Fruit fly (Drosophila melanogaster) whole organism, embryonic: Measurements from ENCODE around the gene AP-1-2beta.

Experiments used
- ATbp ChIP-seq: fragments of 200-800 bp; sonication (Bioruptor generic); optimal IDR thresholded peaks from 2 replicates; lab custom pipeline; 2017; ENCODE audit warnings: missing biosample characterization, mild to moderate bottlenecking, missing genetic modification characterization, missing genetic modification reagents
- Ada2b ChIP-seq: fragments of 200-800 bp; sonication (Bioruptor generic); IDR thresholded peaks from 2 replicates; pipeline ENCODE4 v1.3.6; 2022; ENCODE audit warnings: missing biosample characterization, missing genetic modification characterization
- Atf6 ChIP-seq: fragments of 200-800 bp; sonication (Bioruptor generic); IDR thresholded peaks from 2 replicates; pipeline ENCODE4 v1.3.6; 2022; ENCODE audit warnings: missing biosample characterization, missing genetic modification characterization
- BtbVII ChIP-seq: fragments of 200-800 bp; sonication (Bioruptor generic); optimal IDR thresholded peaks from 3 replicates; lab custom pipeline; 2017; ENCODE audit warnings: missing biosample characterization, mild to moderate bottlenecking, missing genetic modification characterization
- CG12155 ChIP-seq: fragments of 200-800 bp; sonication (Bioruptor generic); optimal IDR thresholded peaks from 3 replicates; lab custom pipeline; 2016; ENCODE audit warnings: missing biosample characterization, missing genetic modification characterization
- CG12744 ChIP-seq: fragments of 200-800 bp; sonication (Bioruptor generic); optimal IDR thresholded peaks from 2 replicates; lab custom pipeline; 2016; ENCODE audit warnings: missing biosample characterization, missing genetic modification characterization
- CG14667 ChIP-seq: fragments of 200-800 bp; sonication (Bioruptor generic); IDR thresholded peaks from 2 replicates; pipeline ENCODE4 v1.3.6; 2022; ENCODE audit warnings: missing biosample characterization, missing genetic modification characterization
- CG15073 ChIP-seq: fragments of 200-800 bp; sonication (Bioruptor generic); optimal IDR thresholded peaks from 2 replicates; lab custom pipeline; 2016; ENCODE audit warnings: missing biosample characterization, missing genetic modification characterization
- CG17186 ChIP-seq: fragments of 200-800 bp; sonication (Bioruptor generic); optimal IDR thresholded peaks from 3 replicates; lab custom pipeline; 2017; ENCODE audit warnings: missing biosample characterization, missing genetic modification reagents, missing genetic modification characterization
- CG2199 ChIP-seq: fragments of 200-800 bp; sonication (Bioruptor generic); IDR thresholded peaks from 3 replicates; pipeline ENCODE4 v1.3.6; 2022; ENCODE audit warnings: missing biosample characterization, missing genetic modification characterization
- CG2875 ChIP-seq: fragments of 200-800 bp; sonication (Bioruptor generic); optimal IDR thresholded peaks from 2 replicates; lab custom pipeline; 2017; ENCODE audit warnings: missing biosample characterization, mild to moderate bottlenecking, missing genetic modification characterization, missing genetic modification reagents
- CG31224 ChIP-seq: fragments of 200-800 bp; sonication (Bioruptor generic); IDR thresholded peaks from 2 replicates; pipeline ENCODE4 v1.3.6; 2022; ENCODE audit warnings: missing biosample characterization, missing genetic modification characterization
- CG4424 ChIP-seq: fragments of 200-800 bp; sonication (Bioruptor generic); optimal IDR thresholded peaks from 3 replicates; lab custom pipeline; 2016; ENCODE audit warnings: missing biosample characterization, missing genetic modification characterization
- CG4707 ChIP-seq: fragments of 200-800 bp; sonication (Bioruptor generic); optimal IDR thresholded peaks from 2 replicates; lab custom pipeline; 2018; ENCODE audit warnings: missing biosample characterization, mild to moderate bottlenecking, missing genetic modification characterization, moderate library complexity
- CG4730 ChIP-seq: fragments of 200-800 bp; sonication (Bioruptor generic); IDR thresholded peaks from 2 replicates; pipeline ENCODE4 v1.3.6; 2022; ENCODE audit warnings: missing biosample characterization, missing genetic modification characterization
- CG7786 ChIP-seq: fragments of 200-800 bp; sonication (Bioruptor generic); optimal IDR thresholded peaks from 2 replicates; lab custom pipeline; 2016; ENCODE audit warnings: missing biosample characterization, missing genetic modification characterization
- CG8924 ChIP-seq: fragments of 200-800 bp; optimal IDR thresholded peaks from 3 replicates; lab custom pipeline; 2019; ENCODE audit warnings: missing biosample characterization, mild to moderate bottlenecking, missing genetic modification characterization, moderate library complexity
- CG9215 ChIP-seq: fragments of 200-800 bp; sonication (Bioruptor generic); IDR thresholded peaks from 2 replicates; pipeline ENCODE4 v1.3.6; 2022; ENCODE audit warnings: missing biosample characterization, missing genetic modification characterization
- CoRest ChIP-seq: fragments of 200-800 bp; sonication (Bioruptor generic); optimal IDR thresholded peaks from 3 replicates; lab custom pipeline; 2018; ENCODE audit warnings: missing biosample characterization, mild to moderate bottlenecking, missing genetic modification characterization, moderate library complexity
- Dip3 ChIP-seq: fragments of 200-800 bp; sonication (Bioruptor generic); optimal IDR thresholded peaks from 3 replicates; lab custom pipeline; 2016; ENCODE audit warnings: missing biosample characterization, missing genetic modification characterization
- Doc2 ChIP-seq: fragments of 200-800 bp; sonication (Bioruptor generic); IDR thresholded peaks from 2 replicates; pipeline ENCODE4 v1.3.6; 2022; ENCODE audit warnings: missing biosample characterization, missing genetic modification characterization
- Dp ChIP-seq: fragments of 200-800 bp; sonication (Bioruptor generic); optimal IDR thresholded peaks from 2 replicates; lab custom pipeline; 2018; ENCODE audit warnings: missing biosample characterization, mild to moderate bottlenecking, missing genetic modification characterization, moderate library complexity
- Elba2 ChIP-seq: fragments of 200-800 bp; sonication (Bioruptor generic); optimal IDR thresholded peaks from 3 replicates; lab custom pipeline; 2016; ENCODE audit warnings: missing biosample characterization, missing genetic modification characterization
- HLH4C ChIP-seq: fragments of 200-800 bp; sonication (Bioruptor generic); IDR thresholded peaks from 3 replicates; pipeline ENCODE4 v1.3.6; 2022; ENCODE audit warnings: missing biosample characterization, missing genetic modification characterization; ENCODE audit not compliant: partially characterized antibody
- Lhr ChIP-seq: fragments of 200-800 bp; sonication (Bioruptor generic); optimal IDR thresholded peaks from 3 replicates; lab custom pipeline; 2017; ENCODE audit warnings: mild to moderate bottlenecking, missing biosample characterization, missing genetic modification reagents, missing genetic modification characterization
- MBD-R2 ChIP-seq: fragments of 200-800 bp; sonication (Bioruptor generic); IDR thresholded peaks from 2 replicates; pipeline ENCODE4 v1.3.6; 2022; ENCODE audit warnings: missing biosample characterization, missing genetic modification characterization
- Ravus ChIP-seq: fragments of 200-800 bp; sonication (Bioruptor generic); IDR thresholded peaks from 2 replicates; pipeline ENCODE4 v1.3.6; 2022; ENCODE audit warnings: missing biosample characterization, missing genetic modification characterization
- Sry-δ ChIP-seq: fragments of 200-800 bp; sonication (Bioruptor generic); optimal IDR thresholded peaks from 2 replicates; lab custom pipeline; 2016; ENCODE audit warnings: missing biosample characterization, missing genetic modification characterization
- TFAM ChIP-seq: fragments of 200-800 bp; sonication (Bioruptor generic); optimal IDR thresholded peaks from 2 replicates; lab custom pipeline; 2017; ENCODE audit warnings: missing biosample characterization, missing genetic modification characterization, inconsistent platforms
- al ChIP-seq: fragments of 200-800 bp; sonication (Bioruptor generic); IDR thresholded peaks from 2 replicates; pipeline ENCODE4 v1.3.6; 2022; ENCODE audit warnings: missing biosample characterization, missing genetic modification characterization
- caup ChIP-seq: fragments of 200-800 bp; sonication (Bioruptor generic); optimal IDR thresholded peaks from 3 replicates; lab custom pipeline; 2017; ENCODE audit warnings: missing biosample characterization, mild to moderate bottlenecking, missing genetic modification characterization, moderate library complexity; ENCODE audit not compliant: severe bottlenecking
- cwo ChIP-seq: fragments of 200-800 bp; sonication (Bioruptor generic); optimal IDR thresholded peaks from 3 replicates; lab custom pipeline; 2017; ENCODE audit warnings: missing biosample characterization, missing genetic modification characterization, mild to moderate bottlenecking, moderate library complexity, missing genetic modification reagents
- en ChIP-seq: fragments of 200-800 bp; sonication (Bioruptor generic); optimal IDR thresholded peaks from 2 replicates; lab custom pipeline; 2016; ENCODE audit warnings: missing biosample characterization, missing genetic modification characterization
- eyg ChIP-seq: fragments of 200-800 bp; sonication (Bioruptor generic); optimal IDR thresholded peaks from 3 replicates; lab custom pipeline; 2016; ENCODE audit warnings: missing biosample characterization, missing genetic modification characterization
- fd102C ChIP-seq: fragments of 200-800 bp; sonication (Bioruptor generic); optimal IDR thresholded peaks from 2 replicates; lab custom pipeline; 2018; ENCODE audit warnings: missing biosample characterization, mild to moderate bottlenecking, missing genetic modification characterization, moderate library complexity
- fru ChIP-seq: fragments of >200 bp; optimal IDR thresholded peaks from 2 replicates; lab custom pipeline; 2017
- gce ChIP-seq: fragments of 200-800 bp; sonication (Bioruptor generic); IDR thresholded peaks from 3 replicates; pipeline ENCODE4 v1.3.6; 2022; ENCODE audit warnings: missing biosample characterization, missing genetic modification characterization
- gcm2 ChIP-seq: fragments of 200-800 bp; sonication (Bioruptor generic); optimal IDR thresholded peaks from 2 replicates; lab custom pipeline; 2016; ENCODE audit warnings: missing biosample characterization, missing genetic modification characterization
- gsb ChIP-seq: fragments of 200-800 bp; sonication (Bioruptor generic); IDR thresholded peaks from 2 replicates; pipeline ENCODE4 v1.3.6; 2022; ENCODE audit warnings: missing biosample characterization, missing genetic modification characterization
- hb ChIP-seq: fragments of 200-800 bp; sonication (Bioruptor generic); IDR thresholded peaks from 3 replicates; pipeline ENCODE4 v1.3.6; 2022; ENCODE audit warnings: missing biosample characterization, missing genetic modification characterization; ENCODE audit not compliant: partially characterized antibody
- her ChIP-seq: fragments of 200-800 bp; sonication (Bioruptor generic); optimal IDR thresholded peaks from 2 replicates; lab custom pipeline; 2016; ENCODE audit warnings: missing biosample characterization, missing genetic modification characterization
- ken ChIP-seq: fragments of 200-800 bp; sonication (Bioruptor generic); IDR thresholded peaks from 3 replicates; pipeline ENCODE4 v1.3.6; 2022; ENCODE audit warnings: missing biosample characterization, missing genetic modification characterization
- oc ChIP-seq: fragments of 200-800 bp; sonication (Bioruptor generic); optimal IDR thresholded peaks from 2 replicates; lab custom pipeline; 2018; ENCODE audit warnings: missing biosample characterization, mild to moderate bottlenecking, missing genetic modification characterization, moderate library complexity
- odd ChIP-seq: fragments of 200-800 bp; sonication (Bioruptor generic); optimal IDR thresholded peaks from 2 replicates; lab custom pipeline; 2017; ENCODE audit warnings: missing biosample characterization, mild to moderate bottlenecking, missing genetic modification characterization
- prd ChIP-seq, 3 experiments: fragments of >200 bp in 2 of 3; fragments of 200-800 bp in 1 of 3; sonication (Bioruptor generic) in 1 of 3; optimal IDR thresholded peaks in 2 of 3; IDR thresholded peaks in 1 of 3; 2 replicates in 2 of 3; 3 replicates in 1 of 3; pipeline versions ENCODE4 v1.3.6 to Lab custom; 2017 to 2022; ENCODE audit warnings: missing biosample characterization in 1 of 3, missing genetic modification characterization in 1 of 3
- ro ChIP-seq: fragments of 200-800 bp; sonication (Bioruptor generic); IDR thresholded peaks from 2 replicates; pipeline ENCODE4 v1.3.6; 2022; ENCODE audit warnings: missing biosample characterization, missing genetic modification characterization
- salm ChIP-seq: fragments of 200-800 bp; sonication (Bioruptor generic); optimal IDR thresholded peaks from 2 replicates; lab custom pipeline; 2018; ENCODE audit warnings: missing biosample characterization, mild to moderate bottlenecking, missing genetic modification characterization
- schlank ChIP-seq: fragments of 200-800 bp; sonication (Bioruptor generic); optimal IDR thresholded peaks from 2 replicates; lab custom pipeline; 2018; ENCODE audit warnings: missing biosample characterization, mild to moderate bottlenecking, missing genetic modification characterization
- vnd ChIP-seq: fragments of 200-800 bp; sonication (Bioruptor generic); IDR thresholded peaks from 3 replicates; pipeline ENCODE4 v1.3.6; 2022; ENCODE audit warnings: missing biosample characterization, missing genetic modification characterization; ENCODE audit not compliant: partially characterized antibody
- zen ChIP-seq: fragments of 200-800 bp; sonication (Bioruptor generic); optimal IDR thresholded peaks from 3 replicates; lab custom pipeline; 2018; ENCODE audit warnings: missing biosample characterization, mild to moderate bottlenecking, missing genetic modification characterization, moderate library complexity

AP-1-2beta gene

dm6 chrX:19744003-19744488 lies 13.2 kb downstream of the AP-1-2beta start, which contains the start of the genes CG18809, COX6B, CG33932 and Rpp20 (continued):
- TF ChIP-seq Ravus (GFP tag; lab: Robert Waterston, UW) = no peak
- TF ChIP-seq HLH4C (GFP tag; lab: Robert Waterston, UW) = peak; percentile 88
- peak; percentile 52 for TF ChIP-seq Dp (GFP tag; lab: Kevin White, UChicago)
- no peak for TF ChIP-seq fru
- no peak for TF ChIP-seq gsb (GFP tag; lab: Robert Waterston, UW)
- TF ChIP-seq CG31224 (GFP tag; lab: Robert Waterston, UW) = 0 out of 2 replicates have a peak, but pooled peaks have one; percentile 24
- peak; percentile 70 for TF ChIP-seq CG17186 (GFP tag; lab: Kevin White, UChicago)
- TF ChIP-seq prd (optimal IDR thresholded peaks at IDR 0.05; lab: Kevin White, UChicago) = no peak
- peak; percentile 40; the same call in 1 of the 3 replicates for TF ChIP-seq prd (GFP tag; IDR thresholded peaks at IDR 0.05; lab: Robert Waterston, UW)
- no peak for TF ChIP-seq Elba2 (GFP tag; lab: Kevin White, UChicago)
- TF ChIP-seq CG15073 (GFP tag; lab: Kevin White, UChicago) = no peak
- TF ChIP-seq CG2199 (GFP tag; lab: Robert Waterston, UW) = 0 out of 3 replicates have a peak, but pooled peaks have one; percentile 24
- peak; percentile 100 for TF ChIP-seq Sry-δ
- TF ChIP-seq CG4730 (GFP tag; lab: Robert Waterston, UW) = 0 out of 2 replicates have a peak, but pooled peaks have one; percentile 11
- TF ChIP-seq Doc2 = no peak
- peak; percentile 88 for TF ChIP-seq vnd
- peak; percentile 95 for TF ChIP-seq CG12155 (GFP tag; lab: Kevin White, UChicago)
- 0 out of 2 replicates have a peak, but pooled peaks have one; percentile 26 for TF ChIP-seq CG9215 (GFP tag; lab: Robert Waterston, UW)
- peak; percentile 63 for TF ChIP-seq al (GFP tag; lab: Robert Waterston, UW)
- peak; percentile 74 for TF ChIP-seq Lhr (GFP tag; lab: Kevin White, UChicago)
- peak; percentile 76 for TF ChIP-seq Dip3 (GFP tag; lab: Kevin White, UChicago)
- peak; percentile 84 for TF ChIP-seq CG7786 (GFP tag; lab: Kevin White, UChicago)
- peak; percentile 45 for TF ChIP-seq zen
- TF ChIP-seq odd (GFP tag; lab: Kevin White, UChicago) = no peak
- peak; percentile 83 for TF ChIP-seq caup (GFP tag; lab: Kevin White, UChicago)
- TF ChIP-seq oc (tag; lab: Kevin White, UChicago) = no peak
- TF ChIP-seq en (GFP tag; lab: Kevin White, UChicago) = no peak
- TF ChIP-seq her = peak; percentile 75
- TF ChIP-seq Atf6 = 0 out of 2 replicates have a peak, but pooled peaks have one; percentile 36
- TF ChIP-seq Ada2b (GFP tag; lab: Robert Waterston, UW) = no peak
- TF ChIP-seq schlank (tag; lab: Kevin White, UChicago) = peak; percentile 51
- no peak for TF ChIP-seq salm
- no peak for TF ChIP-seq gcm2 (GFP tag; lab: Kevin White, UChicago)
- no peak for TF ChIP-seq CG4707 (GFP tag; lab: Kevin White, UChicago)
- TF ChIP-seq TFAM (GFP tag; lab: Kevin White, UChicago) = no peak
- no peak for TF ChIP-seq cwo (GFP tag; lab: Kevin White, UChicago)
- TF ChIP-seq CG14667 (GFP tag; lab: Robert Waterston, UW) = no peak
- TF ChIP-seq gce (GFP tag; lab: Robert Waterston, UW) = 0 out of 3 replicates have a peak, but pooled peaks have one; percentile 46
- TF ChIP-seq BtbVII (GFP tag; lab: Kevin White, UChicago) = peak; percentile 50
- TF ChIP-seq CG2875 = no peak
- no peak for TF ChIP-seq ro (GFP tag; lab: Robert Waterston, UW)
- peak; percentile 86 for TF ChIP-seq ken
- peak; percentile 95 for TF ChIP-seq MBD-R2 (GFP tag; lab: Robert Waterston, UW)
- peak; percentile 52 for TF ChIP-seq CG8924
- peak; percentile 8 for TF ChIP-seq fd102C
- no peak for TF ChIP-seq ATbp (GFP tag; lab: Kevin White, UChicago)
- TF ChIP-seq eyg (GFP tag; lab: Kevin White, UChicago) = peak; percentile 43
- peak; percentile 62 for TF ChIP-seq CG12744 (GFP tag; lab: Kevin White, UChicago)
- peak; percentile 50 for TF ChIP-seq CG4424 (GFP tag; lab: Kevin White, UChicago)
- TF ChIP-seq CoRest = peak; percentile 34
- peak; percentile 92 for TF ChIP-seq hb
